Worm (Caenorhabditis elegans) whole organism, mixed stage, embryonic: Measurements from ENCODE around the gene srb-19.
"Not testable (repeated sequence)": the region's sequence is repeated elsewhere in the genome, so short reads cannot be mapped to it uniquely, and the experiment has no call there.

Experiments used
- M03D4.4 ChIP-seq: sonication (generic microtip); optimal IDR thresholded peaks from 2 replicates; lab custom pipeline; 2017; ENCODE audit warnings: mild to moderate bottlenecking, missing genetic modification characterization, missing compliant biosample characterization
- bed-3 ChIP-seq: fragments of 200-800 bp; sonication (Bioruptor generic); optimal IDR thresholded peaks from 3 replicates; lab custom pipeline; 2018; ENCODE audit warnings: mild to moderate bottlenecking, missing genetic modification characterization, moderate library complexity, missing compliant biosample characterization
- ceh-39 ChIP-seq: fragments of 150-350 bp; optimal IDR thresholded peaks from 2 replicates; lab custom pipeline; 2014; ENCODE audit warnings: missing biosample characterization, missing genetic modification characterization
- ceh-43 ChIP-seq: fragments of 200-800 bp; sonication (Bioruptor generic); optimal IDR thresholded peaks from 2 replicates; lab custom pipeline; 2018; ENCODE audit warnings: mild to moderate bottlenecking, missing genetic modification characterization, moderate library complexity, missing compliant biosample characterization
- ces-1 ChIP-seq: fragments of 150-350 bp; optimal IDR thresholded peaks from 2 replicates; lab custom pipeline; 2014; ENCODE audit warnings: missing biosample characterization, missing genetic modification reagents, missing genetic modification characterization
- cnd-1 ChIP-seq: fragments of 200-800 bp; sonication (Bioruptor generic); optimal IDR thresholded peaks from 2 replicates; lab custom pipeline; 2018; ENCODE audit warnings: mild to moderate bottlenecking, missing genetic modification characterization, missing compliant biosample characterization
- drap-1 ChIP-seq: fragments of 200-800 bp; sonication (Bioruptor generic); optimal IDR thresholded peaks from 3 replicates; lab custom pipeline; 2018; ENCODE audit warnings: mild to moderate bottlenecking, missing genetic modification characterization, missing compliant biosample characterization
- elt-3 ChIP-seq: fragments of 150-350 bp; optimal IDR thresholded peaks from 2 replicates; lab custom pipeline; 2014; ENCODE audit warnings: missing biosample characterization, missing genetic modification characterization
- flh-1 ChIP-seq: fragments of 200-800 bp; sonication (Bioruptor generic); optimal IDR thresholded peaks from 2 replicates; lab custom pipeline; 2018; ENCODE audit warnings: mild to moderate bottlenecking, missing genetic modification characterization, moderate library complexity, missing compliant biosample characterization
- ham-2 ChIP-seq: fragments of 200-800 bp; sonication (Bioruptor generic); optimal IDR thresholded peaks from 2 replicates; lab custom pipeline; 2018; ENCODE audit warnings: mild to moderate bottlenecking, missing genetic modification characterization, missing compliant biosample characterization
- hlh-1 ChIP-seq: fragments of 150-350 bp; optimal IDR thresholded peaks from 2 replicates; lab custom pipeline; 2014; ENCODE audit warnings: missing biosample characterization, missing genetic modification reagents, missing genetic modification characterization
- lin-13 ChIP-seq: fragments of 150-350 bp; optimal IDR thresholded peaks from 2 replicates; lab custom pipeline; 2014; ENCODE audit warnings: missing biosample characterization, missing genetic modification characterization
- lin-32 ChIP-seq: fragments of 200-800 bp; sonication (Bioruptor generic); optimal IDR thresholded peaks from 2 replicates; lab custom pipeline; 2018; ENCODE audit warnings: mild to moderate bottlenecking, missing genetic modification characterization, missing compliant biosample characterization
- lsy-2 ChIP-seq: fragments of 150-350 bp; optimal IDR thresholded peaks from 2 replicates; lab custom pipeline; 2014; ENCODE audit warnings: missing biosample characterization, missing genetic modification characterization
- mab-5 ChIP-seq: fragments of 150-350 bp; optimal IDR thresholded peaks from 2 replicates; lab custom pipeline; 2014; ENCODE audit warnings: missing biosample characterization, missing genetic modification characterization
- mep-1 ChIP-seq: fragments of 150-350 bp; optimal IDR thresholded peaks from 2 replicates; lab custom pipeline; 2017; ENCODE audit warnings: missing biosample characterization, missing genetic modification reagents, missing genetic modification characterization, inconsistent platforms
- mls-2 ChIP-seq: sonication (generic microtip); optimal IDR thresholded peaks from 2 replicates; lab custom pipeline; 2016; ENCODE audit warnings: mild to moderate bottlenecking, missing genetic modification characterization, moderate library complexity, missing compliant biosample characterization
- nhr-12 ChIP-seq: fragments of 150-350 bp; optimal IDR thresholded peaks from 2 replicates; lab custom pipeline; 2014; ENCODE audit warnings: missing biosample characterization, missing genetic modification characterization
- nhr-2 ChIP-seq: fragments of 150-350 bp; optimal IDR thresholded peaks from 2 replicates; lab custom pipeline; 2014; ENCODE audit warnings: missing biosample characterization, missing genetic modification characterization
- nhr-237 ChIP-seq: fragments of 150-350 bp; optimal IDR thresholded peaks from 2 replicates; lab custom pipeline; 2014; ENCODE audit warnings: missing biosample characterization, missing genetic modification characterization
- nhr-76 ChIP-seq: sonication (generic microtip); optimal IDR thresholded peaks from 2 replicates; lab custom pipeline; 2017; ENCODE audit warnings: missing biosample characterization, missing genetic modification characterization
- pha-4 ChIP-seq: fragments of 150-350 bp; optimal IDR thresholded peaks from 2 replicates; lab custom pipeline; 2018; ENCODE audit warnings: missing biosample characterization, missing genetic modification reagents, missing genetic modification characterization
- sem-2 ChIP-seq: fragments of 200-800 bp; sonication (Bioruptor generic); optimal IDR thresholded peaks from 2 replicates; lab custom pipeline; 2018; ENCODE audit warnings: mild to moderate bottlenecking, missing genetic modification characterization, missing compliant biosample characterization
- snpc-4 ChIP-seq: fragments of 150-350 bp; optimal IDR thresholded peaks from 2 replicates; lab custom pipeline; 2014; ENCODE audit warnings: missing biosample characterization, missing genetic modification characterization
- sptf-1 ChIP-seq: sonication (generic microtip); optimal IDR thresholded peaks from 2 replicates; lab custom pipeline; 2017; ENCODE audit warnings: mild to moderate bottlenecking, missing genetic modification characterization, moderate library complexity, missing compliant biosample characterization
- tbx-8 ChIP-seq: fragments of 200-800 bp; sonication (Bioruptor generic); optimal IDR thresholded peaks from 2 replicates; lab custom pipeline; 2018; ENCODE audit warnings: mild to moderate bottlenecking, missing genetic modification characterization, moderate library complexity, missing compliant biosample characterization
- unc-120 ChIP-seq: sonication (generic microtip); optimal IDR thresholded peaks from 2 replicates; lab custom pipeline; 2017; ENCODE audit warnings: missing genetic modification characterization, missing compliant biosample characterization; ENCODE audit not compliant: poor library complexity, severe bottlenecking
- unc-39 ChIP-seq: fragments of 150-350 bp; optimal IDR thresholded peaks from 2 replicates; lab custom pipeline; 2014; ENCODE audit warnings: missing biosample characterization, missing genetic modification characterization
- unc-62 ChIP-seq: fragments of 150-350 bp; optimal IDR thresholded peaks from 2 replicates; lab custom pipeline; 2014; ENCODE audit warnings: missing biosample characterization, missing genetic modification reagents, missing genetic modification characterization
- zip-8 ChIP-seq: fragments of 150-350 bp; optimal IDR thresholded peaks from 2 replicates; lab custom pipeline; 2014; ENCODE audit warnings: missing biosample characterization, missing genetic modification characterization
- ztf-11 ChIP-seq: fragments of 150-350 bp; optimal IDR thresholded peaks from 2 replicates; lab custom pipeline; 2014; ENCODE audit warnings: missing biosample characterization, missing genetic modification characterization

srb-19 gene

DNA sequence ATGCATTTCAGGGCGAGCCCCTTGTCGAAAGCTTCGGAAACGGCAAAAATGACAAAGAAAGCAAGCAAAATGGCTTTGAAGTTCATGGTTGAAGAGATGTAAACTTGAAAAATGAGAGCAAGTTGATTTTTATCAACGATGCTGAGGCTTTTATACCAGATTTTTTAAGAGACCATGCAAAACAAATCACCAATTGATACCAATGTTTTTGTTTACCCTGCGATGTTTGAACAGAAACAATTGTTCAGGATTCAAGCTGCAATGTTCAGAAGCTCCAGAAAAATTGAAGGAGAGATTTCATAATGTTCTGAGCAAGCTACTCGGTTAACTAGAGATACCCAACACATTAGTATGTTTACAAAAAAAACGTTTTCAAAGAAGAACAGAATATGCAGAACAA lies 2.3 kb upstream of the srb-19 start, which contains the start of gene C54F6.15:
Gene C54F6.15, minus strand, starts transcription at position 101 of the 400 bp plus-strand sequence.
- no peak for TF ChIP-seq nhr-2 (tag; lab: Kevin White, UChicago)
- TF ChIP-seq unc-120 (tag; lab: Kevin White, UChicago) = no peak
- no peak for TF ChIP-seq unc-39
- no peak for TF ChIP-seq nhr-76
- no peak for TF ChIP-seq ztf-11 (tag; lab: Kevin White, UChicago)
- no peak for TF ChIP-seq ceh-39 (tag; lab: Kevin White, UChicago)
- TF ChIP-seq mep-1 (tag; lab: Kevin White, UChicago) = no peak
- no peak for TF ChIP-seq mab-5 (tag; lab: Kevin White, UChicago)
- no peak for TF ChIP-seq mls-2
- no peak for TF ChIP-seq sem-2 (GFP tag; lab: Kevin White, UChicago)
- no peak for TF ChIP-seq lin-32 (GFP tag; lab: Kevin White, UChicago)
- TF ChIP-seq pha-4 (tag; lab: Kevin White, UChicago) = no peak
- no peak for TF ChIP-seq M03D4.4 (tag; lab: Kevin White, UChicago)
- TF ChIP-seq nhr-12 (tag; lab: Kevin White, UChicago) = no peak
- no peak for TF ChIP-seq ham-2 (GFP tag; lab: Kevin White, UChicago)
- no peak for TF ChIP-seq cnd-1 (tag; lab: Kevin White, UChicago)
- TF ChIP-seq ces-1 (GFP tag; lab: Kevin White, UChicago) = no peak
- TF ChIP-seq flh-1 (GFP tag; lab: Kevin White, UChicago) = no peak
- no peak for TF ChIP-seq zip-8
- TF ChIP-seq lin-13 = no peak

DNA sequence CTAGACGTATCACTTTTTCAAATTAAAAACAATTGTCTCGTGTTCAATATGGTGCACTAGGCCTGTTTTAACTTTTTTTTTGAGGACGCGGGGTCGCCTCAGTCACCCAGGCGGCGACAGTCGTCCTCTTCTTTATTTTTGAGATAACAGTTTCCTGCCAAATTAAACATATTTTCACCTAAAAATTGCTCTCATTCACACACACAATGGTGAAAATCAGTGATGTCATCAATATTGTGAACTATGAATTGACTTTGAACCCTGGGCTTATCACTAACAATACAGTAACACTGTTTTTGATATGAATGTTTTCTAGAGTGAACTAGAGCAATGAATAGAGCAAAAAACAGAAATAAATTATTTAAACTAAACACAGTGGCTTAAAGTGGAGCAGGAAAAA lies 1.3 kb upstream of the srb-19 start:
- no peak for TF ChIP-seq bed-3
- TF ChIP-seq elt-3 (tag; lab: Kevin White, UChicago) = no peak
- TF ChIP-seq lin-32 (GFP tag; lab: Kevin White, UChicago) = no peak
- no peak for TF ChIP-seq hlh-1 (tag; lab: Kevin White, UChicago)
- no peak for TF ChIP-seq ceh-43 (GFP tag; lab: Kevin White, UChicago)
- no peak for TF ChIP-seq unc-62 (GFP tag; lab: Kevin White, UChicago)
- TF ChIP-seq nhr-237 (tag; lab: Kevin White, UChicago) = no peak

DNA sequence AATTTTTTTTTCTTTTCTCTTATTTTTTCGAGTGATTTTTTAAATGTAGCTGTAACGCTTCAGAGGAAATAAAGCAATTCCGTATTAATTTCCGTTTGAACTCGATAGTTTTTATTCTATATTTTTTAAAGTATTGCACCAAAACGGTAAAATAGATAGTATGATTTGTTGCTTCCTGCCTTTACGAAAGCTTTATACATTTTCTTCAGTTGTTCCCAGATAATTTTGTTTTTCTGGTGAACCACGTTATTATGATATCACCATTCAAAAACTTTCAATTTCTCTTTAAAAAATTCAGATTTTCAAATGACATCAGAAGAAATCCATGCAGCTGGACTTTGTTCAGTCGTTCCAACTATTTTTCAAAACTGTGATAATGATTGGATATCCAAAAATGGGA lies 5.0 kb downstream of the srb-19 start, which contains the start of gene srb-18:
Gene srb-18, plus strand, starts transcription at position 301 of the 400 bp plus-strand sequence.
- TF ChIP-seq cnd-1 (tag; lab: Kevin White, UChicago) = no peak
- TF ChIP-seq bed-3 = no peak
- TF ChIP-seq tbx-8 (GFP tag; lab: Kevin White, UChicago) = no peak
- TF ChIP-seq nhr-2 (tag; lab: Kevin White, UChicago) = no peak
- no peak for TF ChIP-seq unc-39
- TF ChIP-seq lsy-2 (tag; lab: Kevin White, UChicago) = no peak
- TF ChIP-seq drap-1 = no peak
- no peak for TF ChIP-seq flh-1 (GFP tag; lab: Kevin White, UChicago)
- TF ChIP-seq mls-2 = no peak
- TF ChIP-seq sptf-1 (tag; lab: Kevin White, UChicago) = no peak
- no peak for TF ChIP-seq unc-62 (GFP tag; lab: Kevin White, UChicago)
- TF ChIP-seq unc-120 (tag; lab: Kevin White, UChicago) = no peak
- TF ChIP-seq hlh-1 (tag; lab: Kevin White, UChicago) = no peak

DNA sequence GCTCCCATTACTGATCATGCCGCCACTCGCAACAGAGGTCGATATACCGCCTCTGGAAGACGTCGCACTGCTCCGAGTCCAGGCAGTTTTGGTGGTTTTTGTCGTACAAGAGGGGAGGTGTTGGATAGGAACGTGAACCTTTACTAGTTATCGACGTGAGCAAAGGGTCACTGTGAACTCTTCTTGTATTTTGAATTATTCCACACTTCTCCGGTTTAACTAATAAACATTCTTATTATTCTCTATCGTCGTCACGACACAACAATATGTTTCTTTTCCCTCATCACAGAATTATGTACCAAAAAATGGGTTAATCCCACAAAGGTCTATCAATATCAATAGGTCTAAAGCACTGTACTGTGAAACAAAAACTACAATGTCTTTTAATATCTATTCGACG lies 8.5 kb downstream of the srb-19 start, which contains the start of gene nhr-171:
Gene nhr-171, plus strand, starts transcription at position 301 of the 400 bp plus-strand sequence.
- TF ChIP-seq snpc-4 (tag; lab: Kevin White, UChicago); ces-1 (GFP tag; lab: Kevin White, UChicago); sptf-1 (tag; lab: Kevin White, UChicago): not testable (repeated sequence)

DNA sequence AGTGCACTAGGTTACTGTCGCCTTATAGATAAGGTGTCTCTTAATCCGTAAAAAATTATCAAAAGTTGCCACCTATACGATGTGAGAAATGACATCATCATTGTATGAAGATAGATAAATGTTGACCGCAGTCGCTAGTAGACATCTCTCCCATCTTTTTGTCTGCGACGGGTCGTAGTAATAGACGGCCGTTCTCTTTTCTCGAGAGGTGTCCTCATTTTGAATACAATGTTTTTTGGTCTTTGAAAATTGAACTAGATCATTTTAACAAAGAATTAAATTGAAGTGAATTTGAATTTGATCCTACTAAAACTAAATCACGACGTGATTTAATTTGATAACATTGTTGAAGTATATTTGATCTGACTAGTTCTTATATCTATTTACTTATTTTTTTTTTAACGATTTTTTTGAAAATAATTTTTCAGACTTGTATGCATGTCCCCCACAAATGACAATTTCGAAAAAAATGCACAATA lies 11.4 kb downstream of the srb-19 start, which contains the start of the genes str-31 and nhr-172:
Gene str-31, minus strand, starts transcription at position 101 of the 479 bp plus-strand sequence.
Gene nhr-172, plus strand, starts transcription at position 429 of the 479 bp plus-strand sequence.
- TF ChIP-seq bed-3 = no peak
- TF ChIP-seq unc-62 (GFP tag; lab: Kevin White, UChicago) = peak; percentile 19
